Worm (Caenorhabditis elegans): ENCODE results near the gene ncap-1.

DNA sequence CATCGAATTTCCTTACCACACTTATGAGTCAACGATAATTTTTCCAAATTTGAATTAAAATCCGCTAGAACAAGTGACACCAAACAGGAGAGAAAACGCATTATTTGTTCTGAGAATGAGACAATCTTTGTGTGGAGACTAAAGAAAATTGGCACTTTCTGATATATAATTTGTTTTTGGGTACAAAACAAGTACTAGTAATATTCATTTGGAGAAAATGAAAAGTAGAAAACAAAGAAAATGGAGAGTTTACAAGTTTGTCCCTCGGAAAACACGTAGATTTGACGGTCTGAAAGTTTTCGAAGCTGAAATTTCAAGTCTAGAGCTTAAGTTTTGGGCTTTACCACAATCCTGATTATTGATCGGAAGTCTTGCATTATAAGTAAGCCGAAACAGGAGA, 21.6 kb upstream of the ncap-1 start, which contains the start of gene irld-66:
- TF ChIP-seq nhr-76 (tag; optimal IDR thresholded peaks at IDR 0.05), result no peak
- TF ChIP-seq zag-1 (tag; optimal IDR thresholded peaks at IDR 0.05), result no peak
- TF ChIP-seq unc-62 (GFP tag; optimal IDR thresholded peaks at IDR 0.05), result no peak
- TF ChIP-seq lin-15B (tag; optimal IDR thresholded peaks at IDR 0.05), result no peak
- no peak for TF ChIP-seq pqm-1 (tag; optimal IDR thresholded peaks at IDR 0.05)
- TF ChIP-seq ceh-63 (GFP tag; optimal IDR thresholded peaks at IDR 0.05), result no peak
- no peak for TF ChIP-seq jun-1 (tag; optimal IDR thresholded peaks at IDR 0.05)
- TF ChIP-seq lir-3 (tag; optimal IDR thresholded peaks at IDR 0.05; ENCODE audit: poor library complexity), result no peak
- no peak for TF ChIP-seq nhr-28 (tag; optimal IDR thresholded peaks at IDR 0.05)
- no peak for TF ChIP-seq egl-27 (tag; optimal IDR thresholded peaks at IDR 0.05)
- no peak for TF ChIP-seq xbp-1 (tag; optimal IDR thresholded peaks at IDR 0.05)
- TF ChIP-seq hpl-2 (GFP tag; optimal IDR thresholded peaks at IDR 0.05), result no peak
